Fruit fly (Drosophila melanogaster): ENCODE results near the gene Oatp30B.

DNA sequence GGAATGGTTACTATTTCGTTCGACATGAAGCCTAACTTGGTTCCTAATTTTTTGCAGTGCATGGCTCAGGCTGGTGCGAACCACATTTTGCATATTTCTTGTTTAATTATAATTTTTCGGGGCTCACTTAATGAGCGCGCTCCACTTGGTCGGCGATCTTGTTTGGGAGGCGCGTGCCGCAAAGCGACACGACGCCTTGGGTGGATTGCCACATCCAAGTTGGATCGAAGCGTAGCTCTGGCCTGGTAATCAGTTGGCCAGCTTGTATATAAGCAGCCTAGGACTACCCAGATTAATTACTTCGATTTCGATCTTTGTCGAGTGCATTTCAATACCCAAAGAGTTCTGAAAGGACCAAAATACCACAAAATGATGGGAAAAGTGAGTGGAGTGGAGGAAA lies 21.6 kb downstream of the Oatp30B start, which contains the start of gene Cpr30B:
- no peak for TF ChIP-seq psq (optimal IDR thresholded peaks at IDR 0.05)
- no peak for TF ChIP-seq pan (optimal IDR thresholded peaks at IDR 0.05)
- TF ChIP-seq usp (GFP tag; optimal IDR thresholded peaks at IDR 0.05), result no peak
- TF ChIP-seq CG8478 (optimal IDR thresholded peaks at IDR 0.05), result no peak
- TF ChIP-seq Dll (optimal IDR thresholded peaks at IDR 0.05), result no peak
- no peak for TF ChIP-seq EcR (GFP tag; optimal IDR thresholded peaks at IDR 0.05)

Measured in whole organism.